Fruit fly (Drosophila melanogaster): Measurements from ENCODE around the gene Taf10b.
A peak's percentile ranks its signal among the peaks of the same experiment; 100 is the strongest.

The Taf10b gene

dm6 chr2L:2769476-2770185, 2.0 kb upstream of the Taf10b start, which contains the start of the genes colt and HINT1 (continued):
- TF ChIP-seq Ets97D (GFP tag; optimal IDR thresholded peaks at IDR 0.05) (peak; percentile 45), Sin3A (optimal IDR thresholded peaks at IDR 0.05) (peak; percentile 78), fd96Cb (tag; optimal IDR thresholded peaks at IDR 0.05) (no peak), CG10565 (GFP tag; optimal IDR thresholded peaks at IDR 0.05) (no peak), ci (GFP tag; IDR thresholded peaks at IDR 0.05) (no peak), D19A (tag; optimal IDR thresholded peaks at IDR 0.05) (peak; percentile 44), CG6813 (GFP tag; optimal IDR thresholded peaks at IDR 0.05) (no peak), dimm (GFP tag; IDR thresholded peaks at IDR 0.05) (no peak), CG2712 (tag; optimal IDR thresholded peaks at IDR 0.05) (peak; percentile 54), seq (GFP tag; IDR thresholded peaks at IDR 0.05) (no peak), CG9797 (GFP tag; optimal IDR thresholded peaks at IDR 0.05) (peak; percentile 74), Fer3 (tag; optimal IDR thresholded peaks at IDR 0.05) (no peak), schlank (tag; optimal IDR thresholded peaks at IDR 0.05) (no peak), CG13894 (tag; optimal IDR thresholded peaks at IDR 0.05) (peak; percentile 67), cad (GFP tag; optimal IDR thresholded peaks at IDR 0.05) (no peak), CG1602 (GFP tag; optimal IDR thresholded peaks at IDR 0.05) (no peak), CG12219 (GFP tag; optimal IDR thresholded peaks at IDR 0.05) (no peak), tup (GFP tag; optimal IDR thresholded peaks at IDR 0.05) (no peak), jumu (GFP tag; optimal IDR thresholded peaks at IDR 0.05) (no peak), wdn (GFP tag; IDR thresholded peaks at IDR 0.05) (no peak), ewg (GFP tag; optimal IDR thresholded peaks at IDR 0.05) (no peak), Stat92E (GFP tag; optimal IDR thresholded peaks at IDR 0.05) (peak in 1 of 3 experiments; percentile 25), CG34224 (GFP tag; IDR thresholded peaks at IDR 0.05; ENCODE audit: partially characterized antibody) (no peak; the same call in 2 of the 3 replicates), HHEX (GFP tag; optimal IDR thresholded peaks at IDR 0.05) (no peak), CG10147 (GFP tag; optimal IDR thresholded peaks at IDR 0.05) (peak; percentile 1), kni (GFP tag; optimal IDR thresholded peaks at IDR 0.05) (peak; percentile 6), CG1233 (GFP tag; optimal IDR thresholded peaks at IDR 0.05) (no peak), CG8359 (GFP tag; optimal IDR thresholded peaks at IDR 0.05; ENCODE audit: borderline replicate concordance) (no peak), Ravus (GFP tag; IDR thresholded peaks at IDR 0.05) (no peak), CG17829 (tag; optimal IDR thresholded peaks at IDR 0.05) (peak; percentile 52), CG18599 (GFP tag; optimal IDR thresholded peaks at IDR 0.05) (no peak), da (GFP tag; optimal IDR thresholded peaks at IDR 0.05) (no peak), Deaf1 (tag; optimal IDR thresholded peaks at IDR 0.05) (peak; percentile 60), sens (GFP tag) (peak; percentile 86), pita (GFP tag; optimal IDR thresholded peaks at IDR 0.05) (no peak), zfh2 (GFP tag; optimal IDR thresholded peaks at IDR 0.05) (no peak), CG8924 (tag; optimal IDR thresholded peaks at IDR 0.05) (peak; percentile 75), Med (GFP tag) (peak; percentile 85), CG8478 (optimal IDR thresholded peaks at IDR 0.05) (no peak), hth (optimal IDR thresholded peaks at IDR 0.05) (no peak), Doc3 (GFP tag; IDR thresholded peaks at IDR 0.05; ENCODE audit: partially characterized antibody) (no peak; the same call in 2 of the 3 replicates), zen (tag; optimal IDR thresholded peaks at IDR 0.05) (peak; percentile 40), sens-2 (GFP tag; IDR thresholded peaks at IDR 0.05) (no peak), CG15601 (tag; optimal IDR thresholded peaks at IDR 0.05) (peak; percentile 49), ato (GFP tag; IDR thresholded peaks at IDR 0.05; ENCODE audit: partially characterized antibody) (no peak), CG13424 (tag; optimal IDR thresholded peaks at IDR 0.05) (peak; percentile 8), CG4328 (GFP tag; optimal IDR thresholded peaks at IDR 0.05) (no peak), pum (GFP tag; optimal IDR thresholded peaks at IDR 0.05) (no peak), Eip74EF (GFP tag; optimal IDR thresholded peaks at IDR 0.05) (peak in 1 of 2 experiments; percentile 32)

All from whole organism, embryonic.